Worm (Caenorhabditis elegans): ENCODE results near the gene F41C6.6.

- TF ChIP-seq fax-1 (tag; optimal IDR thresholded peaks at IDR 0.05) (no peak), ama-1 (optimal IDR thresholded peaks at IDR 0.05) (no peak), fkh-10 (GFP tag; optimal IDR thresholded peaks at IDR 0.05) (no peak), nfya-1 (tag; optimal IDR thresholded peaks at IDR 0.05) (no peak), syd-9 (tag; optimal IDR thresholded peaks at IDR 0.05) (no peak), gmeb-2 (tag; optimal IDR thresholded peaks at IDR 0.05) (no peak)
These were observed 20.1 kb downstream of the F41C6.6 start for ce11 chrX:6861564-6861963.
